Worm (Caenorhabditis elegans) whole organism, midembryonic: ENCODE data around the gene Y105C5A.1270.

Experiments
- T22C8.4 ChIP-seq: fragments of 200-800 bp; sonication (Bioruptor generic); IDR thresholded peaks from 2 replicates; pipeline ENCODE4 v1.3.6; 2022; ENCODE audit warnings: missing genetic modification characterization, missing compliant biosample characterization
- cog-1 ChIP-seq: sonication (generic microtip); optimal IDR thresholded peaks from 2 replicates; lab custom pipeline; 2016; ENCODE audit warnings: missing genetic modification characterization, missing compliant biosample characterization
- flt-1 ChIP-seq: fragments of 200-800 bp; sonication (Bioruptor generic); IDR thresholded peaks from 2 replicates; pipeline ENCODE4 v1.3.6; 2022; ENCODE audit warnings: missing genetic modification characterization, missing compliant biosample characterization
- klf-2 ChIP-seq: fragments of 200-800 bp; sonication (Bioruptor generic); conservative IDR thresholded peaks from 2 replicates; pipeline ENCODE4 v1.3.6; 2022; ENCODE audit warnings: missing genetic modification reagents, missing genetic modification characterization, missing compliant biosample characterization
- med-1 ChIP-seq: sonication (generic microtip); optimal IDR thresholded peaks from 2 replicates; lab custom pipeline; 2017; ENCODE audit warnings: missing genetic modification characterization, mild to moderate bottlenecking, missing compliant biosample characterization, antibody characterized with exemption, missing genetic modification reagents; ENCODE audit not compliant: insufficient read depth
- ref-1 ChIP-seq: fragments of 200-800 bp; sonication (Bioruptor generic); conservative IDR thresholded peaks from 2 replicates; pipeline ENCODE4 v1.3.6; 2022; ENCODE audit warnings: missing genetic modification reagents, missing genetic modification characterization, missing compliant biosample characterization
- tab-1 ChIP-seq: fragments of 200-800 bp; sonication (Bioruptor generic); IDR thresholded peaks from 2 replicates; pipeline ENCODE4 v1.3.6; 2022; ENCODE audit warnings: missing genetic modification characterization, missing compliant biosample characterization
- ztf-23 ChIP-seq: fragments of 200-800 bp; sonication (Bioruptor generic); IDR thresholded peaks from 2 replicates; pipeline ENCODE4 v1.3.6; 2022; ENCODE audit warnings: missing genetic modification reagents, missing genetic modification characterization, missing compliant biosample characterization
- ztf-29 ChIP-seq: fragments of 200-800 bp; sonication (Bioruptor generic); IDR thresholded peaks from 2 replicates; pipeline ENCODE4 v1.3.6; 2022; ENCODE audit warnings: missing genetic modification reagents, missing genetic modification characterization, missing compliant biosample characterization

Gene Y105C5A.1270

ce11 chrIV:15861499-15861898 is 15.0 kb upstream of the Y105C5A.1270 start:
- TF ChIP-seq T22C8.4 (GFP tag; lab: Robert Waterston, UW) = no peak
- TF ChIP-seq klf-2 (GFP tag; lab: Robert Waterston, UW) = no peak
- no peak for TF ChIP-seq med-1 (GFP tag; lab: Kevin White, UChicago)
- TF ChIP-seq tab-1 (GFP tag; lab: Robert Waterston, UW) = no peak
- TF ChIP-seq ztf-23 = no peak
- no peak for TF ChIP-seq ztf-29 (GFP tag; lab: Robert Waterston, UW)
- TF ChIP-seq ref-1 (GFP tag; lab: Robert Waterston, UW) = no peak
- no peak for TF ChIP-seq cog-1 (tag; lab: Kevin White, UChicago)
- no peak for TF ChIP-seq flt-1

DNA sequence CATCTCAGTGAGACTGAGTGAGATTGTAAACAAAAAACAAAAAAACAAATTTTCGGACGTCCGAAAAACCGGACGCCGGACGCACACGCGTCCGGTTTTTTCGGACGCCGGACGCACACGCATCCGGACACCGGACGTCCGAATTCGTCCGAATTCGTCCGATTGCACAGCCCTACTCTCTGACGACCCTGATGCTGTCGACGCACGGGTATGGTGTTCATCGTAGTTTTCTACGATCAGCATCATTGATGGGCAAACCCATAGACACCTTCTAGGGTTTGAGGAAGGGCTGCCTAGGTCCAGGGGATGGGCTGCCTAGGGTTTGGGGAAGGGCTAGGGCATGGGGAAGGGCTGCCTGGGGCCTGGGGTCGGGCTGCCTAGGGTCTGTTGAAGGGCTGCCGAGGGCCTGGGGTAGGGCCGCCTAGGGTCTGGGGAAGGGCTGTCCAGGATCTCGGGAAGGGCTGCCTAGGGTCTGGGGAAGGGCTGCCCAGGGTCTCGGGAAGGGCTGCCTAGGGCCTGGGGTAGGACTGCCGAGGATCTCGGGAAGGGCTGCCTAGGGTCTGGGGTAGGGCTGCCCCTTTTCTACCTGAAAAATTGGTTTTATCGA is 7.5 kb upstream of the Y105C5A.1270 start:
- TF ChIP-seq flt-1 (peak; percentile 57; the same call in 1 of the 2 replicates), klf-2 (GFP tag; lab: Robert Waterston, UW) (no peak), med-1 (GFP tag; lab: Kevin White, UChicago) (no peak), ref-1 (GFP tag; lab: Robert Waterston, UW) (no peak), ztf-29 (GFP tag; lab: Robert Waterston, UW) (no peak)

DNA sequence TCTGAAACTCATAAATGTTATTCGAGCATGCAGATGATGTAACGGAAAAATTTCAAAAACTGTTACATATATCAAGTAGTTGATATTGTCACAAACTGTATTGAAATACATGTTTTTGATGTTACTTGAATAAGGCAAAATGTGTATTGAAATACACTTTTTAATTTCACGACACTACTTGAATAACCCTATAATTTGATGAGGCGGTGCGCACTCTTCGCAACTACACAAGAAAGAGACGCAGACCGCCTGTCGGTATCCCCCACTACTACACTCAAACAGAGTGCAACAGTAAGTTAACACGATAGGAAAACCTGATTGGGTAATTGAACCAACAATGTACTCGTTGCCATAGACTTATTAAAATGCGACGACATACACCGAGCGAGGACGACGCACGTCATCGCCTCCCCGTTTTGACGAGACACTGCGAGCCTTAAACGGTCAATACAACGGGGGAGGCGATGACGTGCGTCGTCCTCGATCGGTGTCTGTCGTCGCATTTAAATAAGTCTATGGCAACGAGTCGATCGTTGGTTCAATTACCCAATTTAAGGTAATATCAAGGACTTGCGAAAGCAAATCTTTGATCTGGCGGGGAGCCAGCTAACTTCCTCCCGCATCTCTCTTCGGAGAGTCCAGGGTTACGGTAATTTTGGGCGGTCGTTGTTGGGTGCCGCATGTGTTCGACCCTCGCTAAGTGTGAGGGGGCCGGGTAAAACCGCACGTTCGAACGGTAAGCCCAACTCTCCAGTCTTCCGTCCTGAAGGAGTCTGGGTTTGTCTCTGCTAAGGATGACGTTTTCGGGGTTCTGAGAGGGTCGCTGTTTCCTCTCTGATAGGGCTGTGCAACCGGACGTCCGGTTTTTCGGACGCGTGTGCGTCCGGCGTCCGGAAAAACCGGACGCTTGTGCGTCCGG is 6.7 kb upstream of the Y105C5A.1270 start:
- TF ChIP-seq flt-1 = no peak

- no peak for TF ChIP-seq ztf-29 (GFP tag; lab: Robert Waterston, UW)
- no peak for TF ChIP-seq cog-1 (tag; lab: Kevin White, UChicago)
- TF ChIP-seq T22C8.4 (GFP tag; lab: Robert Waterston, UW) = no peak
- TF ChIP-seq tab-1 (GFP tag; lab: Robert Waterston, UW) = no peak
- TF ChIP-seq ref-1 (GFP tag; lab: Robert Waterston, UW) = no peak
- no peak for TF ChIP-seq flt-1
- no peak for TF ChIP-seq klf-2 (GFP tag; lab: Robert Waterston, UW)
- TF ChIP-seq med-1 (GFP tag; lab: Kevin White, UChicago) = no peak
- TF ChIP-seq ztf-23 = no peak
Measured at ce11 chrIV:15850647-15851046, 4.2 kb upstream of the Y105C5A.1270 start.

DNA sequence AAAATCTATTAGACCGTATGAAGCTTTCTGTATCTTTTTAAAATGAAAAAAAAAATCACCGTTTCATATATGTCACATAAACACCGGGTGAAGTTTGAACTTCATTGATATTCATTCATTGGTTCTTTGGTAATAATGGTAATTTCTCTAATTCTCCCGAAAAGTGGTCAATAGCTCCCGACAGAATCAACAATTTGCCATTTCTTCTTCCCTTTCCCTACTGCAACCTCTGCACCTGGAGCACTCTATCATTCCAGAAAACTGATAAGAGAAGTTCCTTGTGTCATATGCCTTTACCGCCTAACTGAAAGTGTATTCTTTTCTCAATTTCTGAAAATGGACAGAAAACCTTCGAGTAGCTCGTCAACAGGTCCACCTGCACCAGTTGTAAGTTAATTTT is 3.2 kb upstream of the Y105C5A.1270 start, which contains the start of gene Y105C5A.24:
Gene Y105C5A.24 (plus strand): TSS at position 220 of the 400 bp plus-strand sequence.
- TF ChIP-seq ztf-29 (GFP tag; lab: Robert Waterston, UW) (no peak), cog-1 (tag; lab: Kevin White, UChicago) (no peak), ztf-23 (no peak), flt-1 (no peak), med-1 (GFP tag; lab: Kevin White, UChicago) (no peak), ref-1 (GFP tag; lab: Robert Waterston, UW) (no peak), tab-1 (GFP tag; lab: Robert Waterston, UW) (no peak), klf-2 (GFP tag; lab: Robert Waterston, UW) (no peak), T22C8.4 (GFP tag; lab: Robert Waterston, UW) (no peak)

DNA sequence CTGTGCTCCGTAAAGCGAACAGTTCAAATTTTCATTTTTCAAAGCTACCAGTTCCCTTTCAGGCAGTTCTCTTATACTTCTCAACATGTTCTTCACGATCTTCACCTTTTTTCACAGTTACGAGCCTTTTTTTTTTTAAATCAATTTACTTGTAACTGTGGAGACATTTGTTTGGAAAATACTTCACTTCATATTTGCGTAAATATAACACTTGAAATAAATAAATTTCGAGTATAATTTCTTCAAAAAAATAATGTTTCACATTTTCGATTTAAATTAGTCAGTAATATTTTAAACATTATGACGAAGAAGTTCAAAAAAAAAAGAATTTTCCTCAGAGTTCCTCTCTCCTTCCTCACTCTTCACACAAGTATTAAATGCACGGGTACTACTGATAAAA is 643 bp upstream of the Y105C5A.1270 start, which contains the start of gene Y105C5A.1269:
Gene Y105C5A.1269 (plus strand): TSS at position 301 of the 400 bp plus-strand sequence.
- TF ChIP-seq ztf-23 (no peak), tab-1 (GFP tag; lab: Robert Waterston, UW) (no peak), ref-1 (GFP tag; lab: Robert Waterston, UW) (no peak), klf-2 (GFP tag; lab: Robert Waterston, UW) (no peak), med-1 (GFP tag; lab: Kevin White, UChicago) (no peak), cog-1 (tag; lab: Kevin White, UChicago) (no peak), ztf-29 (GFP tag; lab: Robert Waterston, UW) (no peak), T22C8.4 (GFP tag; lab: Robert Waterston, UW) (no peak), flt-1 (no peak)

ce11 chrIV:15844064-15844463 is 2.4 kb downstream of the Y105C5A.1270 start:
- TF ChIP-seq ztf-23 = no peak
- no peak for TF ChIP-seq ref-1 (GFP tag; lab: Robert Waterston, UW)
- no peak for TF ChIP-seq med-1 (GFP tag; lab: Kevin White, UChicago)
- no peak for TF ChIP-seq tab-1 (GFP tag; lab: Robert Waterston, UW)
- no peak for TF ChIP-seq ztf-29 (GFP tag; lab: Robert Waterston, UW)
- no peak for TF ChIP-seq T22C8.4 (GFP tag; lab: Robert Waterston, UW)
- TF ChIP-seq cog-1 (tag; lab: Kevin White, UChicago) = no peak
- TF ChIP-seq klf-2 (GFP tag; lab: Robert Waterston, UW) = no peak
- no peak for TF ChIP-seq flt-1

DNA sequence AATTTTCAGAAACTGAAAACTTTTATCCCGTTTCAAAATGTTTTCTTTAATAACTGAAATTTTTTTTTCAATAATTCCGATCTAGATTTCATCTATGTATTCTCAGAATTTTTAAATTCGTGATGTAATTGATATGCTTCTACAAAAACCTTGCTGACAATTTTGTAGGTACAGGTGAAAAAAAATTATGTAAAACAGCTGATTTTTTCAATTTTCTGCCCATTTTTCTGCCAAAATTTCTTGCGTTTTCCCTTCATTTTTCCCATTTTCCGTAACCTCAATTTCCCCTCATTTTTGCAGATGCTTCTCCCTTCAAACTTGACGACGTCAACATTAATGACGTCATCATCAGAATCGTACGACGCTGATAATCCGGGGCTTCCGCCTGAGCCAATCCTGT is 26.7 kb downstream of the Y105C5A.1270 start, which contains the start of gene daf-38:
Gene daf-38 (plus strand): TSS at position 301 of the 400 bp plus-strand sequence.
- TF ChIP-seq ztf-23 (no peak), ref-1 (GFP tag; lab: Robert Waterston, UW) (no peak), cog-1 (tag; lab: Kevin White, UChicago) (no peak), tab-1 (GFP tag; lab: Robert Waterston, UW) (no peak), T22C8.4 (GFP tag; lab: Robert Waterston, UW) (no peak), flt-1 (no peak), med-1 (GFP tag; lab: Kevin White, UChicago) (no peak), klf-2 (GFP tag; lab: Robert Waterston, UW) (no peak), ztf-29 (GFP tag; lab: Robert Waterston, UW) (no peak)

DNA sequence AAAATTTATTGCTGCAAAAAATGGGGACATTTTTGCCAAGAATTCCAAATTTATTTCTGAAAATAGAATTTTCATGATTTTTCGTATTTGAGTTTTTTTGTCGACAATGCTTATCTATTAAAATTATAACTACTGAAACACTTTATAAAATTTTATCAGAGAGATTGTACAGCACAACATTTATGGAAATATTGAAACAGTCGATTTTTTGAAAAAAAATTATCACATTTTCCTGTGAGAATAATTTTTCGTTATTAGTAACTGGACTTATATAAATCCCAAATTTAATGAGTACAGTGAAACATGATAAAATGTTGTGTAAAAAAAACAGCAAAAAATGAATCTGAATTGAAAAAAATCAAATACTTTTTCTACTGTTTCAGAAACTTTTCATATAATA is 29.0 kb downstream of the Y105C5A.1270 start:
- TF ChIP-seq ref-1 (GFP tag; lab: Robert Waterston, UW) (no peak), T22C8.4 (GFP tag; lab: Robert Waterston, UW) (no peak)
